Fruit fly (Drosophila melanogaster) whole organism, embryonic: ENCODE results near the gene Psa.

ENCODE experiments used
- CG10431 ChIP-seq: fragments of 200-800 bp; sonication (Bioruptor generic); optimal IDR thresholded peaks from 3 replicates; lab custom pipeline; 2018; ENCODE audit warnings: missing biosample characterization, mild to moderate bottlenecking, missing genetic modification characterization
- CG10462 ChIP-seq: fragments of 200-800 bp; sonication (Bioruptor generic); optimal IDR thresholded peaks from 2 replicates; lab custom pipeline; 2016; ENCODE audit warnings: missing biosample characterization, missing genetic modification characterization
- CG10654 ChIP-seq: fragments of 200-800 bp; sonication (Bioruptor generic); optimal IDR thresholded peaks from 2 replicates; lab custom pipeline; 2016; ENCODE audit warnings: missing biosample characterization, missing genetic modification characterization
- CG11093 ChIP-seq: fragments of 200-800 bp; sonication (Bioruptor generic); IDR thresholded peaks from 3 replicates; pipeline ENCODE4 v1.3.6; 2022; ENCODE audit warnings: missing biosample characterization, missing genetic modification characterization
- CG12155 ChIP-seq: fragments of 200-800 bp; sonication (Bioruptor generic); optimal IDR thresholded peaks from 3 replicates; lab custom pipeline; 2016; ENCODE audit warnings: missing biosample characterization, missing genetic modification characterization
- CG13624 ChIP-seq: fragments of 200-800 bp; sonication (Bioruptor generic); optimal IDR thresholded peaks from 2 replicates; lab custom pipeline; 2016; ENCODE audit warnings: missing biosample characterization, missing genetic modification characterization
- CG17385 ChIP-seq: fragments of 200-800 bp; sonication (Bioruptor generic); optimal IDR thresholded peaks from 3 replicates; lab custom pipeline; 2018; ENCODE audit warnings: missing biosample characterization, mild to moderate bottlenecking, missing genetic modification characterization
- CG2202 ChIP-seq: fragments of 200-800 bp; sonication (Bioruptor generic); optimal IDR thresholded peaks from 2 replicates; lab custom pipeline; 2018; ENCODE audit warnings: missing biosample characterization, mild to moderate bottlenecking, missing genetic modification characterization
- CG4360 ChIP-seq: fragments of 200-800 bp; sonication (Bioruptor generic); IDR thresholded peaks from 2 replicates; pipeline ENCODE4 v1.3.6; 2022; ENCODE audit warnings: missing biosample characterization, missing genetic modification characterization
- CG4707 ChIP-seq: fragments of 200-800 bp; sonication (Bioruptor generic); optimal IDR thresholded peaks from 2 replicates; lab custom pipeline; 2018; ENCODE audit warnings: missing biosample characterization, mild to moderate bottlenecking, missing genetic modification characterization, moderate library complexity
- CG7271 ChIP-seq: fragments of 200-800 bp; sonication (Bioruptor generic); optimal IDR thresholded peaks from 2 replicates; lab custom pipeline; 2018; ENCODE audit warnings: missing biosample characterization, mild to moderate bottlenecking, missing genetic modification characterization, moderate library complexity
- CG7928 ChIP-seq: fragments of 200-800 bp; sonication (Bioruptor generic); optimal IDR thresholded peaks from 2 replicates; lab custom pipeline; 2017; ENCODE audit warnings: missing biosample characterization, mild to moderate bottlenecking, missing genetic modification characterization
- CG9215 ChIP-seq: fragments of 200-800 bp; sonication (Bioruptor generic); IDR thresholded peaks from 2 replicates; pipeline ENCODE4 v1.3.6; 2022; ENCODE audit warnings: missing biosample characterization, missing genetic modification characterization
- CG9876 ChIP-seq: fragments of 200-800 bp; sonication (Bioruptor generic); optimal IDR thresholded peaks from 2 replicates; lab custom pipeline; 2016; ENCODE audit warnings: missing biosample characterization, missing genetic modification characterization
- D19A ChIP-seq: fragments of 200-800 bp; optimal IDR thresholded peaks from 3 replicates; lab custom pipeline; 2019; ENCODE audit warnings: missing biosample characterization, mild to moderate bottlenecking, missing genetic modification characterization, moderate library complexity
- Dll ChIP-seq: fragments of 200-800 bp; sonication (Bioruptor generic); IDR thresholded peaks from 4 replicates; pipeline ENCODE4 v1.3.6; 2022; ENCODE audit warnings: missing biosample characterization, missing genetic modification characterization; ENCODE audit not compliant: partially characterized antibody
- Eip74EF ChIP-seq, 2 experiments: fragments of 200-800 bp in 1 of 2; fragments of >200 bp in 1 of 2; sonication (Bioruptor generic) in 1 of 2; optimal IDR thresholded peaks; 2 replicates each; lab custom pipeline; 2017 to 2019; ENCODE audit warnings: missing biosample characterization in 2 of 2, missing genetic modification characterization in 2 of 2, mild to moderate bottlenecking in 1 of 2, moderate library complexity in 1 of 2
- Ets65A ChIP-seq: fragments of 200-800 bp; sonication (Bioruptor generic); peaks from one replicate; lab custom pipeline; 2016; ENCODE audit warnings: missing biosample characterization, missing genetic modification characterization
- HmgD ChIP-seq: fragments of 200-800 bp; sonication (Bioruptor generic); optimal IDR thresholded peaks from 3 replicates; lab custom pipeline; 2016; ENCODE audit warnings: missing biosample characterization, missing genetic modification characterization
- Hmr ChIP-seq: fragments of 200-800 bp; sonication (Bioruptor generic); optimal IDR thresholded peaks from 3 replicates; lab custom pipeline; 2017; ENCODE audit warnings: mild to moderate bottlenecking, missing biosample characterization, missing genetic modification reagents, missing genetic modification characterization
- Max ChIP-seq: fragments of 200-800 bp; sonication (Bioruptor generic); optimal IDR thresholded peaks from 2 replicates; lab custom pipeline; 2016; ENCODE audit warnings: missing biosample characterization, mild to moderate bottlenecking, missing genetic modification characterization
- Rx ChIP-seq: fragments of 200-800 bp; sonication (Bioruptor generic); IDR thresholded peaks from 2 replicates; pipeline ENCODE4 v1.3.6; 2022; ENCODE audit warnings: missing biosample characterization, missing genetic modification characterization
- Side ChIP-seq: fragments of 200-800 bp; sonication (Bioruptor generic); optimal IDR thresholded peaks from 2 replicates; lab custom pipeline; 2016; ENCODE audit warnings: missing biosample characterization, missing genetic modification characterization
- ab ChIP-seq: fragments of 200-800 bp; sonication (Bioruptor generic); optimal IDR thresholded peaks from 2 replicates; lab custom pipeline; 2016; ENCODE audit warnings: missing biosample characterization, missing genetic modification characterization
- disco-r ChIP-seq: fragments of 200-800 bp; sonication (Bioruptor generic); optimal IDR thresholded peaks from 2 replicates; lab custom pipeline; 2016; ENCODE audit warnings: missing biosample characterization, missing genetic modification characterization
- eve ChIP-seq, 2 experiments: fragments of >200 bp; optimal IDR thresholded peaks; 2 replicates each; lab custom pipeline; 2017; ENCODE audit warnings: missing biosample characterization in 2 of 2, missing genetic modification characterization in 2 of 2
- gcm ChIP-seq: fragments of 200-800 bp; sonication (Bioruptor generic); optimal IDR thresholded peaks from 2 replicates; lab custom pipeline; 2019; ENCODE audit warnings: missing biosample characterization, mild to moderate bottlenecking, missing genetic modification characterization, moderate library complexity
- gro ChIP-seq: fragments of 200-800 bp; sonication (Bioruptor generic); optimal IDR thresholded peaks from 2 replicates; lab custom pipeline; 2016; ENCODE audit warnings: missing biosample characterization, missing genetic modification characterization
- gsb ChIP-seq: fragments of 200-800 bp; sonication (Bioruptor generic); IDR thresholded peaks from 2 replicates; pipeline ENCODE4 v1.3.6; 2022; ENCODE audit warnings: missing biosample characterization, missing genetic modification characterization
- hb ChIP-seq: fragments of 200-800 bp; sonication (Bioruptor generic); IDR thresholded peaks from 3 replicates; pipeline ENCODE4 v1.3.6; 2022; ENCODE audit warnings: missing biosample characterization, missing genetic modification characterization; ENCODE audit not compliant: partially characterized antibody
- jing ChIP-seq: fragments of 200-800 bp; sonication (Bioruptor generic); optimal IDR thresholded peaks from 2 replicates; lab custom pipeline; 2018; ENCODE audit warnings: missing biosample characterization, mild to moderate bottlenecking, missing genetic modification characterization
- mirr ChIP-seq: fragments of 200-800 bp; sonication (Bioruptor generic); optimal IDR thresholded peaks from 3 replicates; lab custom pipeline; 2018; ENCODE audit warnings: missing biosample characterization, mild to moderate bottlenecking, missing genetic modification characterization
- mld ChIP-seq: fragments of 200-800 bp; sonication (Bioruptor generic); IDR thresholded peaks from 3 replicates; pipeline ENCODE4 v1.3.6; 2022; ENCODE audit warnings: missing biosample characterization, missing genetic modification characterization; ENCODE audit not compliant: partially characterized antibody
- nmo ChIP-seq: fragments of 200-800 bp; sonication (Bioruptor generic); optimal IDR thresholded peaks from 2 replicates; lab custom pipeline; 2018; ENCODE audit warnings: missing biosample characterization, mild to moderate bottlenecking, missing genetic modification characterization, moderate library complexity
- nom ChIP-seq: fragments of 200-800 bp; sonication (Bioruptor generic); optimal IDR thresholded peaks from 2 replicates; lab custom pipeline; 2017; ENCODE audit warnings: missing biosample characterization, missing genetic modification characterization, mild to moderate bottlenecking, moderate library complexity, missing genetic modification reagents
- onecut ChIP-seq: fragments of 200-800 bp; sonication (Bioruptor generic); IDR thresholded peaks from 2 replicates; pipeline ENCODE4 v1.3.6; 2022; ENCODE audit warnings: missing biosample characterization, missing genetic modification characterization
- p53 ChIP-seq: fragments of 200-800 bp; sonication (Bioruptor generic); optimal IDR thresholded peaks from 2 replicates; lab custom pipeline; 2016; ENCODE audit warnings: missing biosample characterization, missing genetic modification characterization
- peb ChIP-seq: fragments of 200-800 bp; sonication (Bioruptor generic); IDR thresholded peaks from 2 replicates; pipeline ENCODE4 v1.3.6; 2022; ENCODE audit warnings: missing biosample characterization, missing genetic modification characterization
- pzg ChIP-seq: fragments of 200-800 bp; sonication (Bioruptor generic); optimal IDR thresholded peaks from 3 replicates; lab custom pipeline; 2018; ENCODE audit warnings: missing biosample characterization, mild to moderate bottlenecking, missing genetic modification characterization, moderate library complexity
- run ChIP-seq: fragments of 200-800 bp; sonication (Bioruptor generic); optimal IDR thresholded peaks from 3 replicates; lab custom pipeline; 2018; ENCODE audit warnings: missing biosample characterization, mild to moderate bottlenecking, missing genetic modification characterization
- scrt ChIP-seq: fragments of 200-800 bp; sonication (Bioruptor generic); optimal IDR thresholded peaks from 2 replicates; lab custom pipeline; 2018; ENCODE audit warnings: missing biosample characterization, mild to moderate bottlenecking, missing genetic modification characterization, moderate library complexity
- sens ChIP-seq: fragments of 200-800 bp; sonication (Bioruptor generic); peaks from one replicate; lab custom pipeline; 2016; ENCODE audit warnings: missing biosample characterization, missing genetic modification characterization
- slou ChIP-seq: fragments of 200-800 bp; sonication (Bioruptor generic); optimal IDR thresholded peaks from 3 replicates; lab custom pipeline; 2016; ENCODE audit warnings: missing biosample characterization, missing genetic modification characterization
- zf30C ChIP-seq: fragments of 200-800 bp; sonication (Bioruptor generic); optimal IDR thresholded peaks from 3 replicates; lab custom pipeline; 2018; ENCODE audit warnings: missing biosample characterization, mild to moderate bottlenecking, missing genetic modification characterization

The Psa gene

DNA sequence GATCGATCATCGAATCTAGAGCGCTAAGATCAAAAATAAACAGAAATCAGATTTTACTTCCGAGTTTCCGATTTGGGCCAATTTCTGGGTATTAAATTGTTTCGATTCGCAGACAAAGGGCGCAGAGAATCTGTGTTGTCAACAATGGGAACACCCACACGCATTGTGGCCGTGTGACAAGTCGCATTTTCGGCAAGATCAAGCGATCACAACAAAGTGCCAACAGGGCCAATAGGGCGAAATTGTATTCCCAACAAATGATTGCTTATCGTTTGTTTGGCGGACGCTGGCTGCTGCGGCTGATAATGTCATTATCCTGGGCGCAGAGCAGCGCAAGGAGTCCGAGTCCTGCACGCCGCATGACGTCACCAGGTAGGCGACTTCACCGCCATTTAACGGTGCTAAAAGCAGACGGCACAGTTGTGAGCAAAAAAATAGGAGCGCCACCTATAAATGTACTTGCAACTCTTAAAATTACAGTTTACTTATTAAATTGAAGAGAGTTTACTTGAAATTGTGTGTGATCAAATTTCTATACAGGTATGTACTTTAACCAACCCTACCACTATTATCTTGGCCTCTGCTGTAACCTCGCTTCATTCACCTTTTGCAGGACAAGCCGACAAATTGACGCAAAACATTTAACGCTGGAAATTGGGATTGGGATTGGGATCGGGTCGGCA is 23.5 kb upstream of the Psa start (continued):
- TF ChIP-seq mirr (GFP tag; lab: Kevin White, UChicago) (no peak), hb (GFP tag; lab: Robert Waterston, UW) (no peak), CG10431 (no peak), Side (peak; percentile 68), CG11093 (GFP tag; lab: Robert Waterston, UW) (0 out of 3 replicates have a peak, but pooled peaks have one; percentile 38), pzg (GFP tag; lab: Kevin White, UChicago) (no peak), sens (GFP tag; lab: Kevin White, UChicago) (peak; percentile 89), CG12155 (GFP tag; lab: Kevin White, UChicago) (peak; percentile 27), HmgD (GFP tag; lab: Kevin White, UChicago) (no peak), CG9215 (GFP tag; lab: Robert Waterston, UW) (no peak), jing (GFP tag; lab: Kevin White, UChicago) (peak; percentile 40), CG9876 (GFP tag; lab: Kevin White, UChicago) (no peak), slou (GFP tag; lab: Kevin White, UChicago) (no peak), run (tag; lab: Kevin White, UChicago) (no peak), eve (GFP tag; optimal IDR thresholded peaks at IDR 0.05; lab: Kevin White, UChicago) (peak in 1 of 2 experiments; percentile 99), scrt (GFP tag; lab: Kevin White, UChicago) (no peak), Dll (GFP tag; lab: Robert Waterston, UW) (no peak), p53 (no peak), CG4360 (peak; percentile 63), CG2202 (tag; lab: Kevin White, UChicago) (peak; percentile 58), CG17385 (GFP tag; lab: Kevin White, UChicago) (peak; percentile 27), onecut (peak; percentile 65), Eip74EF (GFP tag; optimal IDR thresholded peaks at IDR 0.05; lab: Kevin White, UChicago) (no peak), CG13624 (GFP tag; lab: Kevin White, UChicago) (no peak), Hmr (no peak), disco-r (GFP tag; lab: Kevin White, UChicago) (peak; percentile 38), CG10654 (GFP tag; lab: Kevin White, UChicago) (no peak), gro (GFP tag; lab: Kevin White, UChicago) (no peak), nom (no peak), nmo (GFP tag; lab: Kevin White, UChicago) (peak; percentile 78), CG4707 (no peak), peb (GFP tag; lab: Robert Waterston, UW) (no peak; the same call in 1 of the 2 replicates), Rx (GFP tag; lab: Robert Waterston, UW) (peak; percentile 76), zf30C (no peak), CG7928 (no peak), gsb (GFP tag; lab: Robert Waterston, UW) (no peak), CG10462 (GFP tag; lab: Kevin White, UChicago) (peak; percentile 76), gcm (GFP tag; lab: Kevin White, UChicago) (peak; percentile 40), mld (GFP tag; lab: Robert Waterston, UW) (no peak), Max (GFP tag; lab: Kevin White, UChicago) (peak; percentile 21)

DNA sequence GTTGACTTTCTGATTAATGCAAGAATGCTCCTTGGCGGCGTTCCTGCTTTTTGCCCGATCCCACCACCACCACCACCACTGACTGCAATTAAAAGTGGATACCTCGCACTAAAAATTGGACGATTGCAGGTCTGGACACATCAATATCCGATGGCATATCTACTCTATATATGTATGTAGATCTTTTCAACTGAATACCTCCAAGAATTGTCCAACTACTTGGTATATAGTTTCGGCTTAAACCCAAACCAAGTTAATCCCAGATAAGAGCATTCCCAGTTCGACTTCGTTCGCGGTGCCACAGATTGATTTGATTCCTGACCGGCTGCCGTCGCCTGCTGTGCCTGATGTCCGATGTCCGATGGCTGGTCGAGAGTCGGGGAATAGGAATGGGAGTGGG is 17.9 kb upstream of the Psa start:
- TF ChIP-seq ab (GFP tag; lab: Kevin White, UChicago): no peak
- peak; percentile 27 for TF ChIP-seq D19A (tag; lab: Kevin White, UChicago)
- peak; percentile 28 for TF ChIP-seq Ets65A (GFP tag; lab: Kevin White, UChicago)
- no peak for TF ChIP-seq CG7271
